Worm (Caenorhabditis elegans) whole organism, L3 larva: ENCODE measurements around the gene algn-1.

Experiments
- R02D3.7 ChIP-seq: fragments of 150-350 bp; optimal IDR thresholded peaks from 2 replicates; lab custom pipeline; 2014; ENCODE audit warnings: missing biosample characterization, missing genetic modification characterization
- ZK546.5 ChIP-seq: sonication (generic microtip); optimal IDR thresholded peaks from 2 replicates; lab custom pipeline; 2017; ENCODE audit warnings: missing biosample characterization, missing genetic modification characterization
- aly-2 ChIP-seq: fragments of 150-350 bp; optimal IDR thresholded peaks from 2 replicates; lab custom pipeline; 2014; ENCODE audit warnings: missing biosample characterization, missing genetic modification characterization
- ama-1 ChIP-seq: fragments of 150-350 bp; optimal IDR thresholded peaks from 2 replicates; lab custom pipeline; 2018
- ceh-16 ChIP-seq: sonication (generic microtip); optimal IDR thresholded peaks from 2 replicates; lab custom pipeline; 2017; ENCODE audit warnings: missing biosample characterization, missing genetic modification characterization
- ceh-9 ChIP-seq: sonication (generic microtip); optimal IDR thresholded peaks from 2 replicates; lab custom pipeline; 2018; ENCODE audit warnings: missing biosample characterization, missing genetic modification characterization
- egl-27 ChIP-seq: sonication (generic microtip); optimal IDR thresholded peaks from 4 replicates; lab custom pipeline; 2017; ENCODE audit warnings: missing biosample characterization, missing genetic modification reagents, missing genetic modification characterization
- egl-5 ChIP-seq: fragments of 150-350 bp; optimal IDR thresholded peaks from 2 replicates; lab custom pipeline; 2017; ENCODE audit warnings: missing biosample characterization, missing genetic modification reagents, missing genetic modification characterization, inconsistent platforms
- elt-1 ChIP-seq: fragments of 150-350 bp; optimal IDR thresholded peaks from 2 replicates; lab custom pipeline; 2014; ENCODE audit warnings: missing biosample characterization, missing genetic modification characterization
- elt-2 ChIP-seq: sonication (generic microtip); optimal IDR thresholded peaks from 2 replicates; lab custom pipeline; 2016; ENCODE audit warnings: missing genetic modification reagents, mild to moderate bottlenecking, missing genetic modification characterization, missing compliant biosample characterization
- elt-3 ChIP-seq, 3 experiments: fragments of 150-350 bp in 1 of 3; sonication (generic microtip) in 2 of 3; optimal IDR thresholded peaks; 2 replicates in 2 of 3; 4 replicates in 1 of 3; lab custom pipeline; 2014 to 2017; ENCODE audit warnings: missing biosample characterization in 3 of 3, missing genetic modification characterization in 3 of 3
- eor-1 ChIP-seq, 2 experiments: fragments of 150-350 bp; optimal IDR thresholded peaks; 2 replicates each; lab custom pipeline; 2014 to 2018; ENCODE audit warnings: missing biosample characterization in 2 of 2, missing genetic modification characterization in 2 of 2
- fkh-10 ChIP-seq: sonication (generic microtip); optimal IDR thresholded peaks from 2 replicates; lab custom pipeline; 2017; ENCODE audit warnings: missing biosample characterization, missing genetic modification reagents, missing genetic modification characterization
- fkh-2 ChIP-seq: fragments of 150-350 bp; optimal IDR thresholded peaks from 2 replicates; lab custom pipeline; 2014; ENCODE audit warnings: missing biosample characterization, missing genetic modification reagents, missing genetic modification characterization
- fos-1 ChIP-seq: fragments of 150-350 bp; optimal IDR thresholded peaks from 2 replicates; lab custom pipeline; 2014; ENCODE audit warnings: missing biosample characterization, missing genetic modification characterization
- hmg-11 ChIP-seq: sonication (generic microtip); optimal IDR thresholded peaks from 2 replicates; lab custom pipeline; 2016; ENCODE audit warnings: missing genetic modification characterization, missing compliant biosample characterization
- jun-1 ChIP-seq: fragments of 150-350 bp; optimal IDR thresholded peaks from 2 replicates; lab custom pipeline; 2014; ENCODE audit warnings: missing biosample characterization, missing genetic modification reagents, missing genetic modification characterization
- lin-15B ChIP-seq: fragments of 150-350 bp; optimal IDR thresholded peaks from 2 replicates; lab custom pipeline; 2014; ENCODE audit warnings: missing biosample characterization, missing genetic modification characterization
- lin-39 ChIP-seq: fragments of 150-350 bp; optimal IDR thresholded peaks from 2 replicates; lab custom pipeline; 2018; ENCODE audit warnings: missing biosample characterization, missing genetic modification reagents, missing genetic modification characterization
- lsy-12 ChIP-seq: sonication (generic microtip); optimal IDR thresholded peaks from 2 replicates; lab custom pipeline; 2016; ENCODE audit warnings: mild to moderate bottlenecking, missing genetic modification characterization, missing compliant biosample characterization
- mml-1 ChIP-seq: fragments of 150-350 bp; sonication (generic microtip); optimal IDR thresholded peaks from 3 replicates; lab custom pipeline; 2014; ENCODE audit warnings: missing biosample characterization, missing genetic modification characterization
- nfya-1 ChIP-seq: sonication (generic microtip); optimal IDR thresholded peaks from 2 replicates; lab custom pipeline; 2017; ENCODE audit warnings: missing genetic modification characterization, mild to moderate bottlenecking, missing compliant biosample characterization, antibody characterized with exemption, moderate library complexity; ENCODE audit not compliant: insufficient read depth
- nhr-11 ChIP-seq: fragments of 150-350 bp; optimal IDR thresholded peaks from 2 replicates; lab custom pipeline; 2014; ENCODE audit warnings: missing biosample characterization, missing genetic modification characterization
- nhr-12 ChIP-seq: fragments of 150-350 bp; optimal IDR thresholded peaks from 2 replicates; lab custom pipeline; 2014; ENCODE audit warnings: missing biosample characterization, missing genetic modification characterization
- nhr-23 ChIP-seq: fragments of 150-350 bp; optimal IDR thresholded peaks from 2 replicates; lab custom pipeline; 2014; ENCODE audit warnings: missing biosample characterization, missing genetic modification reagents, missing genetic modification characterization
- nhr-237 ChIP-seq: fragments of 150-350 bp; optimal IDR thresholded peaks from 2 replicates; lab custom pipeline; 2014; ENCODE audit warnings: missing biosample characterization, missing genetic modification characterization
- nhr-25 ChIP-seq: sonication (generic microtip); optimal IDR thresholded peaks from 2 replicates; lab custom pipeline; 2017; ENCODE audit warnings: missing biosample characterization, missing genetic modification characterization
- nhr-28 ChIP-seq: fragments of 150-350 bp; optimal IDR thresholded peaks from 2 replicates; lab custom pipeline; 2014; ENCODE audit warnings: missing biosample characterization, missing genetic modification characterization
- nhr-43 ChIP-seq: sonication (generic microtip); optimal IDR thresholded peaks from 2 replicates; lab custom pipeline; 2016; ENCODE audit warnings: mild to moderate bottlenecking, missing genetic modification characterization, missing compliant biosample characterization; ENCODE audit not compliant: poor library complexity, severe bottlenecking
- nhr-67 ChIP-seq: fragments of 150-350 bp; optimal IDR thresholded peaks from 2 replicates; lab custom pipeline; 2014; ENCODE audit warnings: missing biosample characterization, missing genetic modification characterization
- nhr-76 ChIP-seq: fragments of 150-350 bp; sonication (generic microtip); optimal IDR thresholded peaks from 5 replicates; lab custom pipeline; 2014; ENCODE audit warnings: missing biosample characterization, missing genetic modification characterization
- nhr-77 ChIP-seq: fragments of 150-350 bp; optimal IDR thresholded peaks from 2 replicates; lab custom pipeline; 2014; ENCODE audit warnings: missing biosample characterization, missing genetic modification characterization
- pha-4 ChIP-seq: fragments of 150-350 bp; optimal IDR thresholded peaks from 2 replicates; lab custom pipeline; 2014; ENCODE audit warnings: missing biosample characterization, missing genetic modification reagents, missing genetic modification characterization
- pqm-1 ChIP-seq: fragments of 150-350 bp; optimal IDR thresholded peaks from 2 replicates; lab custom pipeline; 2017; ENCODE audit warnings: missing biosample characterization, missing genetic modification characterization, inconsistent platforms
- sea-2 ChIP-seq: fragments of 150-350 bp; sonication (generic microtip); optimal IDR thresholded peaks from 4 replicates; lab custom pipeline; 2014; ENCODE audit warnings: missing biosample characterization, missing genetic modification reagents, missing genetic modification characterization
- skn-1 ChIP-seq: fragments of 150-350 bp; optimal IDR thresholded peaks from 2 replicates; lab custom pipeline; 2014; ENCODE audit warnings: missing biosample characterization, missing genetic modification characterization
- snpc-4 ChIP-seq: fragments of 150-350 bp; optimal IDR thresholded peaks from 2 replicates; lab custom pipeline; 2014; ENCODE audit warnings: missing biosample characterization, missing genetic modification characterization
- tbx-2 ChIP-seq: sonication (generic microtip); optimal IDR thresholded peaks from 2 replicates; lab custom pipeline; 2016; ENCODE audit warnings: mild to moderate bottlenecking, missing genetic modification characterization, missing compliant biosample characterization
- unc-39 ChIP-seq: sonication (generic microtip); optimal IDR thresholded peaks from 4 replicates; lab custom pipeline; 2017; ENCODE audit warnings: missing biosample characterization, missing genetic modification characterization
- unc-62 ChIP-seq: fragments of 150-350 bp; sonication (generic microtip); optimal IDR thresholded peaks from 4 replicates; lab custom pipeline; 2014; ENCODE audit warnings: missing biosample characterization, missing genetic modification reagents, missing genetic modification characterization
- zag-1 ChIP-seq: fragments of 150-350 bp; optimal IDR thresholded peaks from 2 replicates; lab custom pipeline; 2014; ENCODE audit warnings: missing biosample characterization, missing genetic modification characterization
- ztf-11 ChIP-seq: fragments of 150-350 bp; optimal IDR thresholded peaks from 2 replicates; lab custom pipeline; 2014; ENCODE audit warnings: missing biosample characterization, missing genetic modification characterization
- ztf-4 ChIP-seq: fragments of 150-350 bp; optimal IDR thresholded peaks from 2 replicates; lab custom pipeline; 2014; ENCODE audit warnings: missing biosample characterization, missing genetic modification characterization

The algn-1 gene

DNA sequence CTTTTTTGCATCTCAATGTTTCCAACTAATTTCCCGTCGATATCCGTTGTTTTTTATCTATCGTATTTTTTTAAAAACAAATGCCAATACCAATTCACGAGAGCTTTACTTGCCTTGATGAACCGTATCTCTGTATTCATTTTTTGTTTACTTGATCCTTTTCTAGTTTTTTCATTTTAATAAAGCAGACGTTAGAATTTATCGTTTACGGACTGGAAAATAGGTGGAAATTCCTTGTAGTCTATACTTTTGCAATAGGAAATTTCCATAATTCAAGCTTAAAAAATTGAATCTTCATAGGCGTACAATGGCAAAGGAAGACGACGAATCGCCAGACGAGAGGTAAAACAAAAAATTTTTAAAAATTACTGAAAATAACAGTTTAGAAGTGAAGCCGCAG is at the start of gene algn-1:
Gene algn-1 (plus strand): TSS at position 301 of the 400 bp plus-strand sequence.
- TF ChIP-seq ceh-9, result no peak
- no peak for TF ChIP-seq elt-1 (tag; lab: Kevin White, UChicago)
- TF ChIP-seq lin-15B (tag; lab: Kevin White, UChicago), result no peak
- TF ChIP-seq aly-2 (tag; lab: Kevin White, UChicago), result no peak
- no peak for TF ChIP-seq lin-39
- no peak for TF ChIP-seq ZK546.5
- TF ChIP-seq nhr-67 (tag; lab: Kevin White, UChicago), result no peak
- TF ChIP-seq pha-4, result no peak
- TF ChIP-seq pqm-1 (tag; lab: Kevin White, UChicago), result no peak
- TF ChIP-seq nfya-1 (tag; lab: Kevin White, UChicago), result no peak
- TF ChIP-seq ceh-16 (tag; lab: Kevin White, UChicago), result no peak
- TF ChIP-seq eor-1 (tag; optimal IDR thresholded peaks at IDR 0.05; lab: Kevin White, UChicago), result no peak
- no peak for TF ChIP-seq sea-2 (GFP tag; lab: Kevin White, UChicago)
- TF ChIP-seq nhr-28 (tag; lab: Kevin White, UChicago), result no peak
- no peak for TF ChIP-seq nhr-23 (tag; lab: Kevin White, UChicago)
- no peak for TF ChIP-seq mml-1 (tag; lab: Kevin White, UChicago)

DNA sequence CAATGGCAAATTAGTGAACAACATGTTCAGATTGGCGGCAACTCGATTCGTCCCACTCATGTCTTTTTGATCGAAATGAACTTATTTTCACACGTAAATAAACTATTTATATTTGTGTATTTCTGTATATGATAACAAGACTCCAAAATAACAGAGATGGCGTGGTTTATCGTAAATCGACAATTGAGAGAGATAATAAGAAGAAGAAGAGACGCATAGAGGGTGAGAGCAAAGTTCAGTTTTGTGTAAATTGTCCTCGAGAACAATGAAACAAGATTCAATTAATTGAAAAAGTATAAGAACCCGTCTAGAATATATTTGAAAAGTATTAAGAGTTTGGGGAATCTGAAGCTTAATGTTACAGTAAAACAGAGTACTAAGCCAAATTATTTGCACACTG is 48.5 kb upstream of the algn-1 start:
- TF ChIP-seq nhr-77 (tag; lab: Kevin White, UChicago), result no peak
- TF ChIP-seq egl-5, result no peak
- TF ChIP-seq elt-3 (tag; optimal IDR thresholded peaks at IDR 0.05; lab: Kevin White, UChicago), result no peak
- no peak for TF ChIP-seq ama-1 (lab: Kevin White, UChicago)
- TF ChIP-seq jun-1 (tag; lab: Kevin White, UChicago), result no peak
- TF ChIP-seq nhr-67 (tag; lab: Kevin White, UChicago), result no peak
- TF ChIP-seq ztf-11 (tag; lab: Kevin White, UChicago), result no peak
- no peak for TF ChIP-seq tbx-2 (tag; lab: Kevin White, UChicago)
- TF ChIP-seq ceh-16 (tag; lab: Kevin White, UChicago), result no peak
- no peak for TF ChIP-seq hmg-11 (tag; lab: Kevin White, UChicago)
- TF ChIP-seq nhr-76 (tag; lab: Kevin White, UChicago), result no peak
- no peak for TF ChIP-seq fos-1 (tag; lab: Kevin White, UChicago)
- TF ChIP-seq aly-2 (tag; lab: Kevin White, UChicago), result no peak
- TF ChIP-seq nhr-25 (tag; lab: Kevin White, UChicago), result peak; percentile 3
- peak; percentile 69 for TF ChIP-seq pqm-1 (tag; lab: Kevin White, UChicago)
- no peak for TF ChIP-seq nhr-237 (tag; lab: Kevin White, UChicago)
- peak; percentile 12 for TF ChIP-seq R02D3.7 (tag; lab: Kevin White, UChicago)
- peak; percentile 2 for TF ChIP-seq lin-15B (tag; lab: Kevin White, UChicago)
- no peak for TF ChIP-seq zag-1 (tag; lab: Kevin White, UChicago)
- no peak for TF ChIP-seq pha-4
- no peak for TF ChIP-seq ztf-4
- no peak for TF ChIP-seq lin-39
- no peak for TF ChIP-seq ZK546.5
- TF ChIP-seq fkh-2 (tag; lab: Kevin White, UChicago), result no peak
- TF ChIP-seq elt-2 (tag; lab: Kevin White, UChicago), result peak; percentile 26
- no peak for TF ChIP-seq nhr-12 (tag; lab: Kevin White, UChicago)
- no peak for TF ChIP-seq fkh-10 (GFP tag; lab: Kevin White, UChicago)
- TF ChIP-seq elt-1 (tag; lab: Kevin White, UChicago), result no peak
- no peak for TF ChIP-seq lsy-12 (tag; lab: Kevin White, UChicago)
- no peak for TF ChIP-seq unc-39
- no peak for TF ChIP-seq nhr-23 (tag; lab: Kevin White, UChicago)
- no peak for TF ChIP-seq egl-27 (tag; lab: Kevin White, UChicago)
- no peak for TF ChIP-seq unc-62 (GFP tag; lab: Kevin White, UChicago)
- no peak for TF ChIP-seq ceh-9
- no peak for TF ChIP-seq nhr-11

DNA sequence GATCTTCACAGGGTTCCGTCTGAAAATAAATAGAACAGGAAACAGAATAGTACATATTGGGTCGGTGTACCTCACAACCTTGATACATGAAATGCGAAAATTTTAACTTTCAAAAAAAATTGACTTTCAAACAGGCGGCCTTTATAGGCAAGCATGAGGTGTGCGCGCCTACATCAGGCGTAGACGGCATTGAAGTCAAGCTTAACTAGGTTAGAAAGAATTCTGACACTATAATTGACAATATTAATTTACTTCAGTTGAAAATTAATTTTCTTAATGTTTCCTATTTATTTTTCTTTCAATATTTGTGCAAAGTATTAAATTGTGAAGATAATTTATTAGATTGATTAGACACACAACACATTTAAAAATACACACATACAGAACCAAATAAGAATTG is 48.0 kb upstream of the algn-1 start, which contains the start of gene C05D11.5:
Gene C05D11.5 (minus strand): TSS at position 101 of the 400 bp plus-strand sequence.
- no peak for TF ChIP-seq nfya-1 (tag; lab: Kevin White, UChicago)
- TF ChIP-seq nhr-237 (tag; lab: Kevin White, UChicago), result no peak
- TF ChIP-seq nhr-23 (tag; lab: Kevin White, UChicago), result no peak
- no peak for TF ChIP-seq skn-1 (tag; lab: Kevin White, UChicago)
- TF ChIP-seq ceh-16 (tag; lab: Kevin White, UChicago), result no peak
- TF ChIP-seq lin-39, result no peak
- TF ChIP-seq R02D3.7 (tag; lab: Kevin White, UChicago), result no peak
- no peak for TF ChIP-seq pqm-1 (tag; lab: Kevin White, UChicago)
- no peak for TF ChIP-seq eor-1 (tag; optimal IDR thresholded peaks at IDR 0.05; lab: Kevin White, UChicago)
- TF ChIP-seq jun-1 (tag; lab: Kevin White, UChicago), result no peak
- TF ChIP-seq ztf-4, result no peak
- no peak for TF ChIP-seq snpc-4 (tag; lab: Kevin White, UChicago)
- TF ChIP-seq ceh-9, result no peak
- no peak for TF ChIP-seq nhr-43 (tag; lab: Kevin White, UChicago)
- no peak for TF ChIP-seq nhr-12 (tag; lab: Kevin White, UChicago)
